Worm (Caenorhabditis elegans) whole organism, L4 larva: ENCODE measurements around the gene srv-19.

ENCODE experiments used
- Y48G9A.11 ChIP-seq: fragments of 200-800 bp; sonication (Bioruptor generic); IDR thresholded peaks from 2 replicates; pipeline ENCODE4 v1.3.6; 2022; ENCODE audit warnings: missing genetic modification reagents, missing genetic modification characterization, missing compliant biosample characterization
- aly-2 ChIP-seq: sonication (generic microtip); optimal IDR thresholded peaks from 2 replicates; lab custom pipeline; 2018; ENCODE audit warnings: missing biosample characterization, missing genetic modification characterization
- daf-16 ChIP-seq, 3 experiments: sonication (generic microtip); optimal IDR thresholded peaks; 2 replicates each; lab custom pipeline; 2016 to 2017; ENCODE audit warnings: missing genetic modification characterization in 3 of 3, missing genetic modification reagents in 3 of 3, mild to moderate bottlenecking in 2 of 3, missing compliant biosample characterization in 2 of 3, missing biosample characterization in 1 of 3, moderate library complexity in 1 of 3
- lsy-2 ChIP-seq, 2 experiments: fragments of 150-350 bp in 1 of 2; sonication (generic microtip) in 1 of 2; optimal IDR thresholded peaks; 2 replicates each; lab custom pipeline; 2014 to 2017; ENCODE audit warnings: missing biosample characterization in 2 of 2, missing genetic modification characterization in 2 of 2
- mep-1 ChIP-seq: fragments of 150-350 bp; sonication (generic microtip); optimal IDR thresholded peaks from 3 replicates; lab custom pipeline; 2014; ENCODE audit warnings: missing biosample characterization, missing genetic modification characterization
- mes-2 ChIP-seq: sonication (generic microtip); optimal IDR thresholded peaks from 2 replicates; lab custom pipeline; 2016; ENCODE audit warnings: missing genotype, mild to moderate bottlenecking, missing genetic modification characterization, missing compliant biosample characterization; ENCODE audit not compliant: poor library complexity, severe bottlenecking
- nhr-25 ChIP-seq: sonication (generic microtip); optimal IDR thresholded peaks from 2 replicates; lab custom pipeline; 2017; ENCODE audit warnings: missing genetic modification characterization, mild to moderate bottlenecking, missing compliant biosample characterization, antibody characterized with exemption, moderate library complexity, borderline replicate concordance; ENCODE audit not compliant: insufficient read depth
- nhr-42 ChIP-seq: fragments of 200-800 bp; sonication (Bioruptor generic); IDR thresholded peaks from 2 replicates; pipeline ENCODE4 v1.3.6; 2022; ENCODE audit warnings: missing genetic modification characterization, missing compliant biosample characterization
- skn-1 ChIP-seq: fragments of 150-350 bp; optimal IDR thresholded peaks from 2 replicates; lab custom pipeline; 2014; ENCODE audit warnings: missing biosample characterization, missing genetic modification characterization
- snpc-1.2 ChIP-seq: fragments of 200-800 bp; sonication (Bioruptor generic); IDR thresholded peaks from 2 replicates; pipeline ENCODE4 v1.3.6; 2022; ENCODE audit warnings: missing genetic modification reagents, missing genetic modification characterization, missing compliant biosample characterization

DNA sequence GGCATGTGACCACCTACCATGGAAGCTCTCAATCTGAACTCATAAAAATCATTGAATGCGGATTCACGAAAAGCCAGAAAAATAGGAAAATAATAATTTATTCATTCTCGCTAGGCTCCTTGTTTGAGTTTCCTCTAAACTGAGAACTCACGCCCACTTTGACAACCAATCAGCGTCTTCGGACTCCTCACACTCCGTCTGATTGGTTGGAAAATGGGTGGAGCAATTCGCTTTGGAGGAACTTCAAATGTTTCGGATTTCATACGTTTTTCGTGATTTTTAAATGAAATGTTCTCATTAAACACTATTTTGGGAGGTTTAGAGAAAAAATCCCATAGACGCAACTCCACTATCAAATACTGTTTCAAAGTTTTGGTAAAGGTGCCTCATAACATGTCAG, 30.8 kb downstream of the srv-19 start:
- TF ChIP-seq mep-1, result no peak
- TF ChIP-seq mes-2 (tag; lab: Kevin White, UChicago), result no peak
- no peak for TF ChIP-seq skn-1 (tag; lab: Kevin White, UChicago)
- no peak for TF ChIP-seq lsy-2 (tag; optimal IDR thresholded peaks at IDR 0.05; lab: Kevin White, UChicago)
- no peak for TF ChIP-seq daf-16 (GFP tag; optimal IDR thresholded peaks at IDR 0.05; lab: Kevin White, UChicago)
- TF ChIP-seq daf-16 (tag; optimal IDR thresholded peaks at IDR 0.05; lab: Kevin White, UChicago), result no peak
- TF ChIP-seq Y48G9A.11 (GFP tag; lab: Robert Waterston, UW), result no peak
- TF ChIP-seq aly-2 (tag; lab: Kevin White, UChicago), result no peak
- TF ChIP-seq snpc-1.2, result no peak
- no peak for TF ChIP-seq nhr-42 (GFP tag; lab: Robert Waterston, UW)
- no peak for TF ChIP-seq nhr-25
